Fruit fly (Drosophila melanogaster) whole organism: ENCODE results near the gene CG9926.

Experiments used
- Dll ChIP-seq: fragments of >200 bp; optimal IDR thresholded peaks from 2 replicates; lab custom pipeline; 2017
- psq ChIP-seq: fragments of >200 bp; optimal IDR thresholded peaks from 2 replicates; lab custom pipeline; 2017
- usp ChIP-seq: fragments of >200 bp; optimal IDR thresholded peaks from 2 replicates; lab custom pipeline; 2017; ENCODE audit warnings: missing biosample characterization, missing genetic modification characterization, mixed read lengths

DNA sequence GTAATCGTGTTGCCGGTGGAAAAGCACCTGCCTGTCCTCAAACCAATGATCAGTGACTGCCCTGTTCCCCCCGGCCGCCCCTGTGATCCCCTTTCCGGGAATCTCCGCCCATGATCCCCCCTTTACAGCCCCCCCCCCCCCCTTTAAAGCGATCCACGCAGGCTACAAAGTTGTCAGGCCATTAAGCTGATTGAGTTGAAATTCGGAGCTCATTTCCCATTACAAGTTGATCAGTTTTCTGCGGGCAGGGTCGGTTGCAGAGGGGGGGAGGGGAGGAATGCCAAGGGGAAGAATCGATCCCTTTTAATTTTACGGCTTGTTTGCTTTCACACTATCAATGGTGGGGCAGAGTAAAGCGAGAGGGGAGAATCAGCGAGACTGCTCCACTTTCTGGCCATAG, 17.0 kb downstream of the CG9926 start:
- no peak for TF ChIP-seq psq (lab: Kevin White, UChicago)
- no peak for TF ChIP-seq Dll (lab: Kevin White, UChicago)
- no peak for TF ChIP-seq usp (GFP tag; lab: Kevin White, UChicago)
